Fruit fly (Drosophila melanogaster) S2 (cell line): ENCODE measurements around the gene CG15725.

Source experiments
- CG8478 ChIP-seq: fragments of >200 bp; optimal IDR thresholded peaks from 2 replicates; lab custom pipeline; 2018
- CTCF ChIP-seq, 2 experiments: fragments of >200 bp; optimal IDR thresholded peaks; 2 replicates each; lab custom pipeline; 2018

DNA sequence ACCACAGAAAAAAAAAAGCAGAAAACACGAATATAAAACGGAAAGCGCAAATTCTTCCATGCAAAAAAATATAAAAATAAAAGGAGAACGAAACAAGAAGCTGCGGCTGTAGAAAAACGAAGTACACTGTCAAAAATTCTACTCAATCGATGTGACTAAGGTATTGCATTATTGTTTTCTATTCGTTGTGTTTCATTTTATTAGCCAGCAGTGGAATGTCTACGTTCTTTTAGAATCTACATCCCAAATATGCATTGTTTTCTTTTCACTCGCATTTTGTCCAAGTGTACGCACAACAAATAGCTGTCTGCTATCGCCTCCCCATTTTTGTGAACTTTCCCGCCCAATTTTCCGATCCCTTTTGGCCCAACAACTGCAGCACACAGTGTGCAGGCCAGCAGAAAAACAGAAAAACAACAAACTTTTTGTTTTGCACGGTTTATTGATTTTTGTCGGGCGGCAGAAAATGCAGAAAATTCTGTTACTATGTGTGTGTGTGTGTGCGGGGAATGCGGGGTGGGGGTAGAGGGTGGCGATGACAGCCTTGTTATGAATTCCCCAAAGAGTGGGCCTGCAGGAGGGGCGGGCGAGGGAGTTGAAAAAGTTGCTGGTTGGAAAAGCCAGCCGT is 13.6 kb downstream of the CG15725 start:
- TF ChIP-seq CG8478 (lab: Kevin White, UChicago) (no peak), CTCF (optimal IDR thresholded peaks at IDR 0.05; lab: Kevin White, UChicago) (no peak)
